4 worm cellular contexts compared by ENCODE assay signal in genomic region chrIII:11066691-11067090, ce11.
TF ChIP-seq lines count a peak whose summit lies in the region.

No protein-coding gene starts in this region.

TF ChIP-seq in whole organism, L2 larva, 48 proteins besides CTCF, POLR2A, EP300 and RAD21 (continues in another document):
- peak; percentile 84 for TF ChIP-seq nhr-129 (tag; optimal IDR thresholded peaks at IDR 0.05; lab: Kevin White, UChicago)
- peak; percentile 74 for TF ChIP-seq sem-4 (tag; optimal IDR thresholded peaks at IDR 0.05; lab: Kevin White, UChicago)
- TF ChIP-seq mdl-1 (tag; optimal IDR thresholded peaks at IDR 0.05; lab: Kevin White, UChicago): peak in 1 of 2 experiments; percentile 50
- peak; percentile 32 for TF ChIP-seq R02D3.7 (tag; optimal IDR thresholded peaks at IDR 0.05; lab: Kevin White, UChicago)
- TF ChIP-seq crh-2 (tag; optimal IDR thresholded peaks at IDR 0.05; lab: Kevin White, UChicago): peak; percentile 89
- peak; percentile 86 for TF ChIP-seq nhr-21 (tag; optimal IDR thresholded peaks at IDR 0.05; lab: Kevin White, UChicago)
- TF ChIP-seq lin-13 (GFP tag; optimal IDR thresholded peaks at IDR 0.05; lab: Kevin White, UChicago): peak; percentile 82
- peak; percentile 61 for TF ChIP-seq zag-1 (tag; optimal IDR thresholded peaks at IDR 0.05; lab: Kevin White, UChicago)
- peak; percentile 64 for TF ChIP-seq egl-27 (tag; optimal IDR thresholded peaks at IDR 0.05; lab: Kevin White, UChicago)
- peak; percentile 65 for TF ChIP-seq fos-1 (tag; optimal IDR thresholded peaks at IDR 0.05; lab: Kevin White, UChicago)
- no peak for TF ChIP-seq peb-1 (tag; optimal IDR thresholded peaks at IDR 0.05; lab: Kevin White, UChicago)
- TF ChIP-seq F13H6.1 (tag; optimal IDR thresholded peaks at IDR 0.05; lab: Kevin White, UChicago): peak; percentile 85
- TF ChIP-seq unc-55 (GFP tag; optimal IDR thresholded peaks at IDR 0.05; lab: Kevin White, UChicago): peak; percentile 91
- TF ChIP-seq ZK546.5 (tag; optimal IDR thresholded peaks at IDR 0.05; lab: Kevin White, UChicago): no peak
- peak; percentile 11 for TF ChIP-seq blmp-1 (tag; optimal IDR thresholded peaks at IDR 0.05; lab: Kevin White, UChicago; ENCODE audit: insufficient read depth)
- peak; percentile 74 for TF ChIP-seq sma-3 (GFP tag; optimal IDR thresholded peaks at IDR 0.05; lab: Kevin White, UChicago)
- TF ChIP-seq nhr-11 (tag; optimal IDR thresholded peaks at IDR 0.05; lab: Kevin White, UChicago): no peak
- TF ChIP-seq snpc-4 (tag; optimal IDR thresholded peaks at IDR 0.05; lab: Kevin White, UChicago): peak; percentile 79
- TF ChIP-seq sma-9 (GFP tag; optimal IDR thresholded peaks at IDR 0.05; lab: Kevin White, UChicago): peak; percentile 76
- TF ChIP-seq sma-9 (tag; optimal IDR thresholded peaks at IDR 0.05; lab: Kevin White, UChicago): no peak
- TF ChIP-seq lin-11 (tag; optimal IDR thresholded peaks at IDR 0.05; lab: Kevin White, UChicago): peak; percentile 68
- TF ChIP-seq lsy-2 (tag; optimal IDR thresholded peaks at IDR 0.05; lab: Kevin White, UChicago): peak; percentile 81 to 85
- peak; percentile 84 for TF ChIP-seq gmeb-1 (tag; optimal IDR thresholded peaks at IDR 0.05; lab: Kevin White, UChicago)

TF ChIP-seq in whole organism, L4 larva, 104 proteins besides CTCF, POLR2A, EP300 and RAD21 (continues in another document):
- TF ChIP-seq ztf-11 (tag; optimal IDR thresholded peaks at IDR 0.05; lab: Kevin White, UChicago) (no peak), duxl-1 (tag; optimal IDR thresholded peaks at IDR 0.05; lab: Kevin White, UChicago; ENCODE audit: poor library complexity) (peak; percentile 79), ceh-20 (GFP tag; IDR thresholded peaks at IDR 0.05; lab: Robert Waterston, UW) (peak; percentile 93), D1046.2 (GFP tag; IDR thresholded peaks at IDR 0.05; lab: Robert Waterston, UW) (peak; percentile 78; the same call in 1 of the 2 replicates), ctbp-1 (GFP tag; IDR thresholded peaks at IDR 0.05; lab: Robert Waterston, UW) (peak; percentile 92), nhr-102 (tag; optimal IDR thresholded peaks at IDR 0.05; lab: Kevin White, UChicago) (peak; percentile 71), fos-1 (tag; optimal IDR thresholded peaks at IDR 0.05; lab: Kevin White, UChicago) (no peak), hmg-1.1 (GFP tag; IDR thresholded peaks at IDR 0.05; lab: Robert Waterston, UW) (peak; percentile 96), pha-4 (GFP tag; IDR thresholded peaks at IDR 0.05; lab: Robert Waterston, UW) (peak; percentile 95), pha-4 (tag; optimal IDR thresholded peaks at IDR 0.05; lab: Kevin White, UChicago) (no peak), mdt-29 (GFP tag; IDR thresholded peaks at IDR 0.05; lab: Robert Waterston, UW) (peak; percentile 82), lin-1 (GFP tag; IDR thresholded peaks at IDR 0.05; lab: Robert Waterston, UW) (peak; percentile 82), daf-8 (GFP tag; IDR thresholded peaks at IDR 0.05; lab: Robert Waterston, UW) (no peak), nhr-42 (GFP tag; IDR thresholded peaks at IDR 0.05; lab: Robert Waterston, UW) (peak; percentile 73), php-3 (GFP tag; IDR thresholded peaks at IDR 0.05; lab: Robert Waterston, UW) (peak; percentile 82), vab-7 (GFP tag; IDR thresholded peaks at IDR 0.05; lab: Robert Waterston, UW) (peak; percentile 91), set-16 (GFP tag; IDR thresholded peaks at IDR 0.05; lab: Robert Waterston, UW) (peak; percentile 64), nhr-77 (tag; optimal IDR thresholded peaks at IDR 0.05; lab: Kevin White, UChicago) (peak; percentile 50), ZK337.2 (GFP tag; IDR thresholded peaks at IDR 0.05; lab: Robert Waterston, UW) (peak; percentile 75), zfp-2 (tag; optimal IDR thresholded peaks at IDR 0.05; lab: Kevin White, UChicago) (no peak), T26A8.4 (GFP tag; IDR thresholded peaks at IDR 0.05; lab: Robert Waterston, UW) (peak; percentile 95), dmd-9 (GFP tag; IDR thresholded peaks at IDR 0.05; lab: Robert Waterston, UW) (peak; percentile 88), egl-27 (tag; optimal IDR thresholded peaks at IDR 0.05; lab: Kevin White, UChicago) (no peak), unc-39 (tag; optimal IDR thresholded peaks at IDR 0.05; lab: Kevin White, UChicago) (no peak)

TF ChIP-seq in whole organism, late embryonic, 69 proteins besides CTCF, POLR2A, EP300 and RAD21 (continues in another document):
- TF ChIP-seq ceh-19 (GFP tag; optimal IDR thresholded peaks at IDR 0.05; lab: Kevin White, UChicago) (peak; percentile 23), C38D4.7 (GFP tag; optimal IDR thresholded peaks at IDR 0.05; lab: Kevin White, UChicago) (no peak), ceh-18 (tag; optimal IDR thresholded peaks at IDR 0.05; lab: Kevin White, UChicago) (peak; percentile 5), lin-11 (tag; optimal IDR thresholded peaks at IDR 0.05; lab: Kevin White, UChicago) (no peak), tbx-7 (tag; optimal IDR thresholded peaks at IDR 0.05; lab: Kevin White, UChicago) (no peak), T23F11.4 (GFP tag; optimal IDR thresholded peaks at IDR 0.05; lab: Kevin White, UChicago) (no peak), ceh-6 (GFP tag; optimal IDR thresholded peaks at IDR 0.05; lab: Kevin White, UChicago) (no peak), nhr-11 (tag; optimal IDR thresholded peaks at IDR 0.05; lab: Kevin White, UChicago) (no peak), ama-1 (optimal IDR thresholded peaks at IDR 0.05; lab: Kevin White, UChicago) (no peak), ceh-2 (tag; optimal IDR thresholded peaks at IDR 0.05; lab: Kevin White, UChicago) (no peak), ceh-48 (tag; optimal IDR thresholded peaks at IDR 0.05; lab: Kevin White, UChicago) (no peak), sox-4 (tag; optimal IDR thresholded peaks at IDR 0.05; lab: Kevin White, UChicago) (no peak), elt-4 (tag; optimal IDR thresholded peaks at IDR 0.05; lab: Kevin White, UChicago) (no peak), syd-9 (tag; optimal IDR thresholded peaks at IDR 0.05; lab: Kevin White, UChicago) (no peak), ceh-31 (tag; optimal IDR thresholded peaks at IDR 0.05; lab: Kevin White, UChicago) (no peak), K02D7.2 (tag; optimal IDR thresholded peaks at IDR 0.05; lab: Kevin White, UChicago) (no peak), unc-3 (GFP tag; conservative IDR thresholded peaks at IDR 0.05; lab: Robert Waterston, UW) (0 out of 2 replicates have a peak, but pooled peaks have one; percentile 26), unc-3 (tag; optimal IDR thresholded peaks at IDR 0.05; lab: Kevin White, UChicago) (no peak), eyg-1 (tag; optimal IDR thresholded peaks at IDR 0.05; lab: Kevin White, UChicago) (no peak), gmeb-2 (tag; optimal IDR thresholded peaks at IDR 0.05; lab: Kevin White, UChicago) (no peak), ref-2 (tag; optimal IDR thresholded peaks at IDR 0.05; lab: Kevin White, UChicago) (no peak), ceh-45 (GFP tag; IDR thresholded peaks at IDR 0.05; lab: Robert Waterston, UW) (no peak), ttx-3 (tag; optimal IDR thresholded peaks at IDR 0.05; lab: Kevin White, UChicago) (no peak), lim-6 (tag; optimal IDR thresholded peaks at IDR 0.05; lab: Kevin White, UChicago) (no peak), ahr-1 (tag; optimal IDR thresholded peaks at IDR 0.05; lab: Kevin White, UChicago) (no peak), fkh-6 (tag; optimal IDR thresholded peaks at IDR 0.05; lab: Kevin White, UChicago) (no peak), pag-3 (tag; optimal IDR thresholded peaks at IDR 0.05; lab: Kevin White, UChicago; ENCODE audit: borderline replicate concordance) (no peak)

TF ChIP-seq in whole organism, mixed stage, embryonic, 35 proteins besides CTCF, POLR2A, EP300 and RAD21:
- TF ChIP-seq lsy-2 (tag; optimal IDR thresholded peaks at IDR 0.05; lab: Kevin White, UChicago) (no peak), snpc-4 (tag; optimal IDR thresholded peaks at IDR 0.05; lab: Kevin White, UChicago) (no peak), blmp-1 (tag; optimal IDR thresholded peaks at IDR 0.05; lab: Kevin White, UChicago) (no peak), cnd-1 (tag; optimal IDR thresholded peaks at IDR 0.05; lab: Kevin White, UChicago) (no peak), unc-62 (GFP tag; optimal IDR thresholded peaks at IDR 0.05; lab: Kevin White, UChicago) (no peak), lin-32 (GFP tag; optimal IDR thresholded peaks at IDR 0.05; lab: Kevin White, UChicago) (no peak), nhr-76 (tag; optimal IDR thresholded peaks at IDR 0.05; lab: Kevin White, UChicago) (no peak), mab-5 (tag; optimal IDR thresholded peaks at IDR 0.05; lab: Kevin White, UChicago) (no peak), ham-2 (GFP tag; optimal IDR thresholded peaks at IDR 0.05; lab: Kevin White, UChicago) (no peak), ztf-11 (tag; optimal IDR thresholded peaks at IDR 0.05; lab: Kevin White, UChicago) (peak; percentile 43), lin-13 (tag; optimal IDR thresholded peaks at IDR 0.05; lab: Kevin White, UChicago) (peak; percentile 8), hlh-1 (tag; optimal IDR thresholded peaks at IDR 0.05; lab: Kevin White, UChicago) (no peak), mls-2 (tag; optimal IDR thresholded peaks at IDR 0.05; lab: Kevin White, UChicago) (no peak), flh-1 (GFP tag; optimal IDR thresholded peaks at IDR 0.05; lab: Kevin White, UChicago) (no peak), zip-8 (tag; optimal IDR thresholded peaks at IDR 0.05; lab: Kevin White, UChicago) (no peak), ceh-39 (tag; optimal IDR thresholded peaks at IDR 0.05; lab: Kevin White, UChicago) (no peak), ceh-83 (GFP tag; optimal IDR thresholded peaks at IDR 0.05; lab: Kevin White, UChicago) (no peak), M03D4.4 (tag; optimal IDR thresholded peaks at IDR 0.05; lab: Kevin White, UChicago) (peak; percentile 19), pha-4 (tag; optimal IDR thresholded peaks at IDR 0.05; lab: Kevin White, UChicago) (no peak), tbx-8 (GFP tag; optimal IDR thresholded peaks at IDR 0.05; lab: Kevin White, UChicago) (no peak), nhr-28 (tag; optimal IDR thresholded peaks at IDR 0.05; lab: Kevin White, UChicago) (no peak), ceh-43 (GFP tag; optimal IDR thresholded peaks at IDR 0.05; lab: Kevin White, UChicago) (no peak), bed-3 (GFP tag; optimal IDR thresholded peaks at IDR 0.05; lab: Kevin White, UChicago) (peak; percentile 12), sem-2 (GFP tag; optimal IDR thresholded peaks at IDR 0.05; lab: Kevin White, UChicago) (no peak), elt-1 (tag; optimal IDR thresholded peaks at IDR 0.05; lab: Kevin White, UChicago; ENCODE audit: borderline replicate concordance, insufficient read depth) (no peak), mep-1 (tag; optimal IDR thresholded peaks at IDR 0.05; lab: Kevin White, UChicago) (no peak), drap-1 (GFP tag; optimal IDR thresholded peaks at IDR 0.05; lab: Kevin White, UChicago) (no peak), unc-120 (tag; optimal IDR thresholded peaks at IDR 0.05; lab: Kevin White, UChicago; ENCODE audit: poor library complexity, severe bottlenecking) (peak; percentile 54), nhr-2 (tag; optimal IDR thresholded peaks at IDR 0.05; lab: Kevin White, UChicago) (no peak), ces-1 (GFP tag; optimal IDR thresholded peaks at IDR 0.05; lab: Kevin White, UChicago) (peak; percentile 14), sptf-1 (tag; optimal IDR thresholded peaks at IDR 0.05; lab: Kevin White, UChicago) (peak; percentile 29)
